Fruit fly (Drosophila melanogaster) S2 (cell line): ENCODE data around the gene CG15543.

ENCODE experiments used
- CG8478 ChIP-seq: fragments of >200 bp; optimal IDR thresholded peaks from 2 replicates; lab custom pipeline; 2018
- CTCF ChIP-seq, 2 experiments: fragments of >200 bp; optimal IDR thresholded peaks; 2 replicates each; lab custom pipeline; 2018

dm6 chr3R:30710442-30710841 lies 32.2 kb upstream of the CG15543 start:
- TF ChIP-seq CTCF (optimal IDR thresholded peaks at IDR 0.05; lab: Kevin White, UChicago) = no peak
- TF ChIP-seq CG8478 = no peak
